Worm (Caenorhabditis elegans): ENCODE results near the gene eif-2Balpha.

Gene eif-2Balpha

ce11 chrIII:9568451-9568850 is 25.5 kb downstream of the eif-2Balpha start, which contains the start of gene C48B4.13:
Gene C48B4.13, plus strand, starts transcription at chrIII:9568751.
- TF ChIP-seq unc-62 (GFP tag; optimal IDR thresholded peaks at IDR 0.05), result no peak

ce11 chrIII:9570869-9571268 is 27.9 kb downstream of the eif-2Balpha start:
- TF ChIP-seq unc-62 (GFP tag; optimal IDR thresholded peaks at IDR 0.05), result no peak

- no peak for TF ChIP-seq unc-62 (GFP tag; optimal IDR thresholded peaks at IDR 0.05)
These were observed 37.3 kb downstream of the eif-2Balpha start, which contains the start of gene ced-7 for ce11 chrIII:9580039-9580891. Gene ced-7, minus strand, starts transcription at chrIII:9580089.

- TF ChIP-seq unc-62 (GFP tag; optimal IDR thresholded peaks at IDR 0.05), result no peak
These were observed 39.3 kb downstream of the eif-2Balpha start, which contains the start of gene C48B4.3 for ce11 chrIII:9582240-9582639. Gene C48B4.3, minus strand, starts transcription at chrIII:9582388.

- no peak for TF ChIP-seq unc-62 (GFP tag; optimal IDR thresholded peaks at IDR 0.05)
These were observed 40.3 kb downstream of the eif-2Balpha start for ce11 chrIII:9583224-9583623.

ce11 chrIII:9585314-9585713 is 42.4 kb downstream of the eif-2Balpha start:
- TF ChIP-seq unc-62 (GFP tag; optimal IDR thresholded peaks at IDR 0.05), result no peak

ce11 chrIII:9590212-9590611 is 47.3 kb downstream of the eif-2Balpha start:
- TF ChIP-seq unc-62 (GFP tag; optimal IDR thresholded peaks at IDR 0.05), result no peak

ce11 chrIII:9592118-9592517 is 49.2 kb downstream of the eif-2Balpha start, which contains the start of gene acox-1.5:
Gene acox-1.5, minus strand, starts transcription at chrIII:9592192.
- no peak for TF ChIP-seq unc-62 (GFP tag; optimal IDR thresholded peaks at IDR 0.05)
